Fruit fly (Drosophila melanogaster) Kc167 (cell line): Measurements from ENCODE around the gene CG32147.

Source experiments
- h ChIP-seq: fragments of >200 bp; optimal IDR thresholded peaks from 3 replicates; lab custom pipeline; 2018; ENCODE audit warnings: missing external identifiers
- ttk ChIP-seq: sonication (Bioruptor generic); optimal IDR thresholded peaks from 2 replicates; lab custom pipeline; 2017; ENCODE audit warnings: missing external identifiers

- TF ChIP-seq ttk (lab: Kevin White, UChicago) (no peak), h (no peak)
Observed at dm6 chr3L:15163414-15163813, 19.6 kb upstream of the CG32147 start, which contains the start of gene CG7011.
